Worm (Caenorhabditis elegans): Measurements from ENCODE around the gene srh-59.

The srh-59 gene

DNA sequence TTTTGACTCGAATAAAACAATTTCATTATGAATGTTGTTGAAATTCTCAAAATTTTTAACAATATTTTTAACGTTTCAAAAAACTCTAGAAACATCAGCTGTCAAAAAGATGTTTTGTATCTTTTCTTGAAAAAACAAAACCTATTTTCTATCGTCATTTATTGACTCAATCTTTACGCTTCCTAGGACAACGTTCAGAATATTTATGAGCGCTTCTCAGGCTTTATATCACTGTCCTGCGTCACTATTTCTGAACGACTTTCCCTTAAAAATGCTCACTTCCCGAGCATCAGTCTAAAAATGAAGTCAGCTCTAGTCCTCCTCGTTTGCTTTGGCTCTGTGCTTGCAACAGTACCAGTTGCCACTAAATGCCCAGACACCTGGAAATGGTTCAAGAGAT lies 3.7 kb upstream of the srh-59 start, which contains the start of gene clec-133:
clec-133 (plus strand) TSS at position 301 of the 400 bp plus-strand sequence.
- no peak for TF ChIP-seq lin-54 (GFP tag; optimal IDR thresholded peaks at IDR 0.05)
- no peak for TF ChIP-seq unc-130 (GFP tag; optimal IDR thresholded peaks at IDR 0.05)
- no peak for TF ChIP-seq F49E8.2 (tag; optimal IDR thresholded peaks at IDR 0.05; ENCODE audit: insufficient read depth)
- no peak for TF ChIP-seq ets-4 (GFP tag; optimal IDR thresholded peaks at IDR 0.05)
- TF ChIP-seq lin-40 (tag; optimal IDR thresholded peaks at IDR 0.05) = no peak
- no peak for TF ChIP-seq die-1 (tag; optimal IDR thresholded peaks at IDR 0.05)
- TF ChIP-seq dpl-1 (GFP tag; optimal IDR thresholded peaks at IDR 0.05) = no peak
- TF ChIP-seq rpc-1 (optimal IDR thresholded peaks at IDR 0.05) = no peak
- TF ChIP-seq rpc-1 (tag; optimal IDR thresholded peaks at IDR 0.05) = no peak
- no peak for TF ChIP-seq attf-3 (GFP tag; conservative IDR thresholded peaks at IDR 0.05)
- no peak for TF ChIP-seq cebp-2 (GFP tag; IDR thresholded peaks at IDR 0.05)
- TF ChIP-seq ceh-100 (GFP tag; IDR thresholded peaks at IDR 0.05) = no peak
- TF ChIP-seq gei-17 (GFP tag; optimal IDR thresholded peaks at IDR 0.05) = no peak
- no peak for TF ChIP-seq let-607 (tag; optimal IDR thresholded peaks at IDR 0.05)

DNA sequence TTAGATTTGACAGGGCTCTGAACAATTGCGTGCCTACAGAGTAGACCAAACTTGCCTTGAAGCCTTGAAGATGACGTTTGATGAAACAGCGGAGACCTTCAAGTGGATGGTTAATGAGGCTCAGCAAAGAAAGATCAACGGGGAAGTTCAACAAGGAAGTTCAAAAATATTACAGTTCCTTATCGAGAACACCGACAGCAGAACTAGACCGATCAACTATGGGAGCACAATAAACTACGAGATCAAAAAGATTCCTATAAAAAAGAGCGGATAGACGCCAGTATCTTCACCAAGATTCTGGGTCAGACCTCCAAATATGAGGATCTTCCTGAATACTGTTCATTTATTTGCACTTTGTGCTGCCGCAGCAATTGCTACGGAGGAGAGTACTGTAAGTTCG lies 2.1 kb upstream of the srh-59 start, which contains the start of gene clec-134:
clec-134 (plus strand) TSS at position 301 of the 400 bp plus-strand sequence.
- no peak for TF ChIP-seq dox-1 (GFP tag; IDR thresholded peaks at IDR 0.05)
- no peak for TF ChIP-seq C17E4.6 (GFP tag; IDR thresholded peaks at IDR 0.05)
- TF ChIP-seq F23B12.7 (tag; optimal IDR thresholded peaks at IDR 0.05; ENCODE audit: insufficient read depth) = no peak
- TF ChIP-seq ztf-18 (tag; optimal IDR thresholded peaks at IDR 0.05) = no peak
- TF ChIP-seq ztf-25 (GFP tag; IDR thresholded peaks at IDR 0.05) = no peak
- TF ChIP-seq C06A6.2 (GFP tag; conservative IDR thresholded peaks at IDR 0.05) = no peak
- no peak for TF ChIP-seq aptf-3 (GFP tag; IDR thresholded peaks at IDR 0.05)
- no peak for TF ChIP-seq dpff-1 (tag; optimal IDR thresholded peaks at IDR 0.05)
- TF ChIP-seq lin-26 (GFP tag; IDR thresholded peaks at IDR 0.05) = no peak
- TF ChIP-seq ztf-26 (tag; optimal IDR thresholded peaks at IDR 0.05) = no peak
- TF ChIP-seq ekl-4 (GFP tag; IDR thresholded peaks at IDR 0.05) = no peak
- TF ChIP-seq nfyb-1 (GFP tag; IDR thresholded peaks at IDR 0.05) = no peak
- no peak for TF ChIP-seq aptf-2 (GFP tag; conservative IDR thresholded peaks at IDR 0.05)
- TF ChIP-seq mel-28 (tag; optimal IDR thresholded peaks at IDR 0.05; ENCODE audit: borderline replicate concordance) = no peak
- no peak for TF ChIP-seq F57A8.1 (GFP tag; optimal IDR thresholded peaks at IDR 0.05)
- TF ChIP-seq unc-130 (GFP tag; optimal IDR thresholded peaks at IDR 0.05) = no peak
- no peak for TF ChIP-seq attf-5 (GFP tag; optimal IDR thresholded peaks at IDR 0.05)
- TF ChIP-seq fkh-3 (tag; optimal IDR thresholded peaks at IDR 0.05) = no peak

DNA sequence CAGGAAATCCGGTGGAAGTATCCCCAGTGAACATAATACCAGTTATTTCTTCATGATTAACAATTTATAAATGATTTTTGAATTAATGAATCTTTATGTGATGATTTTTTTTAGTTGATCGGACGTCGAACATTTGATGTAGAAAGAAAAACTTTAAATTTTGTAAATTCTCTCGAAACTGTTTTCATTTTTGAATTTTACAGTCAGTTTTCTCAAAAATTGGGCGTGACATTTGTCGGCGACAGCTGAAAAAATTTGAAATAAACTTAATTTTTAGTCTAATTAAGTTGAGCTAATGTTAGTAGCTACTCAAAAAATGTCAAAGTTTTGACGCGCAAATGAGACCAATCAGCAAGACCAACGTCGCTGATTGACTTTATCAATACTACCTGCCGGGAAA lies 1.6 kb downstream of the srh-59 start, which contains the start of gene srh-60:
srh-60 (plus strand) TSS at position 301 of the 400 bp plus-strand sequence.
- TF ChIP-seq ceh-27 (GFP tag; optimal IDR thresholded peaks at IDR 0.05) (no peak), madf-6 (GFP tag; IDR thresholded peaks at IDR 0.05) (no peak), hsf-1 (GFP tag; IDR thresholded peaks at IDR 0.05) (no peak), lir-1 (GFP tag; conservative IDR thresholded peaks at IDR 0.05) (no peak), sdz-38 (tag; optimal IDR thresholded peaks at IDR 0.05) (no peak), madf-3 (GFP tag; IDR thresholded peaks at IDR 0.05) (no peak), sea-2 (GFP tag; IDR thresholded peaks at IDR 0.05) (no peak), die-1 (tag; optimal IDR thresholded peaks at IDR 0.05) (no peak)
